Comparison of ENCODE assay signal across 1 fruit fly cellular context in the genomic region with DNA sequence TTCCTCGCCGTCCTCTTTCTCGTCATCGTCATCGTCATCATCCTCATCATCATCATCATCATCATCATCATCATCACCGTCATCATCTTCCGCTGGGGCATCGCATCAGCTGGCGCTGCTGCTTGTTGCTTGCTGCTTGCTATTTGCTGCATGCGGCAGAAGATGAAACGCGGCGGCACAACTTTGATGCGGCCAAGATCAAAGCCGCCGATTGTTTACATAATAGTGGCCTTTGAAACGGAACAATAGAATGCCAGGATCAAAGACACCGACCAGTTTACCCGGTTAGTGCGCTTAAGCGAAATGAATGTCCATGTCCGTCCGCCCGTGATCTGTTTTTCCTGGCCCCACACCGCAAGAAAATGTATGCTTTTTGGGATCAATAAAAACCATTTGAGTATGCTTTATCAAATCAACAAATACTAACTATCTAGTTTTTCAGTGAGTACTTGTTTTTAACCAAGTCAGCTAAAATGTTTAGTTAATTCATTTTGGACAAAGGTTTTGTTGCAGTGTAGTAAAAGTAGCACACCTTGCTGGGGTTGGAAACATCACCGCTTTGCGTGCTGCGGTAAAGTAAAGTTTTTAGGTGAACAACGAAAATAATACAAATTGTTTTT.
TF ChIP-seq lines count a peak whose summit lies in the region.

No protein-coding gene starts in this region.

TF ChIP-seq in whole organism, embryonic, 481 proteins besides CTCF, POLR2A, EP300 and RAD21 (continued from another document and continues in another):
- TF ChIP-seq Dad (GFP tag; optimal IDR thresholded peaks at IDR 0.05; lab: Kevin White, UChicago) (peak; percentile 13), twi (tag; optimal IDR thresholded peaks at IDR 0.05; lab: Kevin White, UChicago) (peak; percentile 55), ase (GFP tag; IDR thresholded peaks at IDR 0.05; lab: Robert Waterston, UW) (peak; percentile 33; the same call in 1 of the 3 replicates), NC2α (GFP tag; optimal IDR thresholded peaks at IDR 0.05; lab: Kevin White, UChicago) (peak; percentile 3), CG3838 (GFP tag; optimal IDR thresholded peaks at IDR 0.05; lab: Kevin White, UChicago) (no peak), zfh2 (GFP tag; optimal IDR thresholded peaks at IDR 0.05; lab: Kevin White, UChicago) (no peak), Vsx1 (GFP tag; optimal IDR thresholded peaks at IDR 0.05; lab: Kevin White, UChicago) (no peak), CG31224 (GFP tag; IDR thresholded peaks at IDR 0.05; lab: Robert Waterston, UW) (no peak), ac (GFP tag; optimal IDR thresholded peaks at IDR 0.05; lab: Kevin White, UChicago) (peak; percentile 69), Taf1 (GFP tag; IDR thresholded peaks at IDR 0.05; lab: Robert Waterston, UW) (no peak), repo (GFP tag; optimal IDR thresholded peaks at IDR 0.05; lab: Kevin White, UChicago) (no peak), lilli (GFP tag; optimal IDR thresholded peaks at IDR 0.05; lab: Kevin White, UChicago) (peak; percentile 36), CG2129 (GFP tag; IDR thresholded peaks at IDR 0.05; lab: Robert Waterston, UW; ENCODE audit: partially characterized antibody) (no peak), CG10462 (GFP tag; optimal IDR thresholded peaks at IDR 0.05; lab: Kevin White, UChicago) (peak; percentile 47), Doc2 (GFP tag; IDR thresholded peaks at IDR 0.05; lab: Robert Waterston, UW) (no peak), BEAF-32 (GFP tag; optimal IDR thresholded peaks at IDR 0.05; lab: Kevin White, UChicago) (no peak), tin (GFP tag; optimal IDR thresholded peaks at IDR 0.05; lab: Kevin White, UChicago) (peak; percentile 58), so (GFP tag; IDR thresholded peaks at IDR 0.05; lab: Robert Waterston, UW) (no peak), Xrp1 (GFP tag; IDR thresholded peaks at IDR 0.05; lab: Robert Waterston, UW) (peak; percentile 85), Hr51 (GFP tag; optimal IDR thresholded peaks at IDR 0.05; lab: Kevin White, UChicago) (peak in 1 of 2 experiments; percentile 13), emc (GFP tag; optimal IDR thresholded peaks at IDR 0.05; lab: Kevin White, UChicago) (no peak), MESR4 (GFP tag; optimal IDR thresholded peaks at IDR 0.05; lab: Kevin White, UChicago) (no peak), mld (GFP tag; IDR thresholded peaks at IDR 0.05; lab: Robert Waterston, UW; ENCODE audit: partially characterized antibody) (no peak), CG6689 (GFP tag; IDR thresholded peaks at IDR 0.05; lab: Robert Waterston, UW) (peak; percentile 53; the same call in 1 of the 2 replicates), CG16863 (GFP tag; optimal IDR thresholded peaks at IDR 0.05; lab: Kevin White, UChicago) (peak; percentile 41), CG12769 (tag; optimal IDR thresholded peaks at IDR 0.05; lab: Kevin White, UChicago) (peak; percentile 17), HmgZ (tag; optimal IDR thresholded peaks at IDR 0.05; lab: Kevin White, UChicago) (no peak), CG34224 (GFP tag; IDR thresholded peaks at IDR 0.05; lab: Robert Waterston, UW; ENCODE audit: partially characterized antibody) (no peak), ERR (GFP tag; optimal IDR thresholded peaks at IDR 0.05; lab: Kevin White, UChicago) (no peak), hb (GFP tag; IDR thresholded peaks at IDR 0.05; lab: Robert Waterston, UW; ENCODE audit: partially characterized antibody) (no peak), zen2 (GFP tag; IDR thresholded peaks at IDR 0.05; lab: Robert Waterston, UW; ENCODE audit: partially characterized antibody) (no peak), CG31441 (GFP tag; IDR thresholded peaks at IDR 0.05; lab: Robert Waterston, UW) (peak; percentile 68), Scr (GFP tag; IDR thresholded peaks at IDR 0.05; lab: Robert Waterston, UW; ENCODE audit: partially characterized antibody) (no peak), ham (GFP tag; IDR thresholded peaks at IDR 0.05; lab: Robert Waterston, UW) (no peak), CG13424 (tag; optimal IDR thresholded peaks at IDR 0.05; lab: Kevin White, UChicago) (peak; percentile 46), CG12391 (tag; optimal IDR thresholded peaks at IDR 0.05; lab: Kevin White, UChicago) (peak; percentile 69), luna (GFP tag; optimal IDR thresholded peaks at IDR 0.05; lab: Kevin White, UChicago) (no peak), CG2875 (GFP tag; optimal IDR thresholded peaks at IDR 0.05; lab: Kevin White, UChicago) (no peak), ara (GFP tag; IDR thresholded peaks at IDR 0.05; lab: Robert Waterston, UW) (peak; percentile 78), unpg (GFP tag; optimal IDR thresholded peaks at IDR 0.05; lab: Kevin White, UChicago) (peak; percentile 65), CG2202 (tag; optimal IDR thresholded peaks at IDR 0.05; lab: Kevin White, UChicago) (peak; percentile 66), trem (tag; optimal IDR thresholded peaks at IDR 0.05; lab: Kevin White, UChicago) (peak; percentile 60), Eip74EF (GFP tag; optimal IDR thresholded peaks at IDR 0.05; lab: Kevin White, UChicago) (no peak), CG10431 (GFP tag; optimal IDR thresholded peaks at IDR 0.05; lab: Kevin White, UChicago) (no peak), lola (GFP tag; optimal IDR thresholded peaks at IDR 0.05; lab: Kevin White, UChicago) (peak in 1 of 3 experiments; percentile 80), D19B (GFP tag; optimal IDR thresholded peaks at IDR 0.05; lab: Kevin White, UChicago) (no peak), btn (GFP tag; optimal IDR thresholded peaks at IDR 0.05; lab: Kevin White, UChicago) (peak; percentile 37), Bdp1 (GFP tag; optimal IDR thresholded peaks at IDR 0.05; lab: Kevin White, UChicago) (peak; percentile 30), eve (GFP tag; optimal IDR thresholded peaks at IDR 0.05; lab: Kevin White, UChicago) (peak in 1 of 2 experiments; percentile 21), Sox102F (GFP tag; optimal IDR thresholded peaks at IDR 0.05; lab: Kevin White, UChicago) (peak; percentile 59), gcm2 (GFP tag; optimal IDR thresholded peaks at IDR 0.05; lab: Kevin White, UChicago) (no peak), br (optimal IDR thresholded peaks at IDR 0.05; lab: Kevin White, UChicago) (no peak), wek (GFP tag; optimal IDR thresholded peaks at IDR 0.05; lab: Kevin White, UChicago) (no peak), CkIIα-i1 (GFP tag; IDR thresholded peaks at IDR 0.05; lab: Robert Waterston, UW) (no peak), unc-4 (GFP tag; IDR thresholded peaks at IDR 0.05; lab: Robert Waterston, UW; ENCODE audit: partially characterized antibody) (no peak), CG5245 (GFP tag; optimal IDR thresholded peaks at IDR 0.05; lab: Kevin White, UChicago) (peak; percentile 28), pnt (GFP tag; optimal IDR thresholded peaks at IDR 0.05; lab: Kevin White, UChicago) (peak; percentile 67), CG6175 (GFP tag; IDR thresholded peaks at IDR 0.05; lab: Robert Waterston, UW) (no peak), CG8359 (GFP tag; optimal IDR thresholded peaks at IDR 0.05; lab: Kevin White, UChicago; ENCODE audit: borderline replicate concordance) (peak; percentile 37), CG11695 (GFP tag; IDR thresholded peaks at IDR 0.05; lab: Robert Waterston, UW) (no peak), NFAT (GFP tag; IDR thresholded peaks at IDR 0.05; lab: Robert Waterston, UW) (no peak), odd (GFP tag; optimal IDR thresholded peaks at IDR 0.05; lab: Kevin White, UChicago) (no peak), CG13775 (GFP tag; optimal IDR thresholded peaks at IDR 0.05; lab: Kevin White, UChicago) (peak; percentile 51), zf30C (GFP tag; optimal IDR thresholded peaks at IDR 0.05; lab: Kevin White, UChicago) (peak; percentile 80), sd (tag; optimal IDR thresholded peaks at IDR 0.05; lab: Kevin White, UChicago) (no peak), CG16779 (GFP tag; IDR thresholded peaks at IDR 0.05; lab: Robert Waterston, UW) (no peak), CG15696 (tag; optimal IDR thresholded peaks at IDR 0.05; lab: Kevin White, UChicago) (peak; percentile 90), CG10979 (tag; optimal IDR thresholded peaks at IDR 0.05; lab: Kevin White, UChicago) (peak; percentile 84), ap (GFP tag; IDR thresholded peaks at IDR 0.05; lab: Robert Waterston, UW) (no peak), dmrt99B (tag; optimal IDR thresholded peaks at IDR 0.05; lab: Kevin White, UChicago) (peak; percentile 59), Opbp (GFP tag; IDR thresholded peaks at IDR 0.05; lab: Robert Waterston, UW; ENCODE audit: partially characterized antibody) (no peak), CrebB (tag; optimal IDR thresholded peaks at IDR 0.05; lab: Kevin White, UChicago) (no peak), CG10209 (GFP tag; optimal IDR thresholded peaks at IDR 0.05; lab: Kevin White, UChicago) (peak; percentile 42), BtbVII (GFP tag; optimal IDR thresholded peaks at IDR 0.05; lab: Kevin White, UChicago) (no peak), Fer3 (tag; optimal IDR thresholded peaks at IDR 0.05; lab: Kevin White, UChicago) (no peak), dm (GFP tag; optimal IDR thresholded peaks at IDR 0.05; lab: Kevin White, UChicago) (no peak), sna (GFP tag; IDR thresholded peaks at IDR 0.05; lab: Robert Waterston, UW; ENCODE audit: partially characterized antibody) (no peak), Camta (GFP tag; optimal IDR thresholded peaks at IDR 0.05; lab: Kevin White, UChicago) (peak; percentile 46), Ets65A (GFP tag; lab: Kevin White, UChicago) (peak; percentile 94), stc (GFP tag; IDR thresholded peaks at IDR 0.05; lab: Robert Waterston, UW) (no peak), oc (tag; optimal IDR thresholded peaks at IDR 0.05; lab: Kevin White, UChicago) (no peak), CG16813 (GFP tag; IDR thresholded peaks at IDR 0.05; lab: Robert Waterston, UW; ENCODE audit: partially characterized antibody) (no peak), wor (GFP tag; IDR thresholded peaks at IDR 0.05; lab: Robert Waterston, UW) (no peak), Hr3 (GFP tag; optimal IDR thresholded peaks at IDR 0.05; lab: Kevin White, UChicago) (peak; percentile 21), Adf1 (GFP tag; IDR thresholded peaks at IDR 0.05; lab: Robert Waterston, UW) (no peak), mam (GFP tag; optimal IDR thresholded peaks at IDR 0.05; lab: Kevin White, UChicago) (peak; percentile 1), CG5180 (GFP tag; optimal IDR thresholded peaks at IDR 0.05; lab: Kevin White, UChicago) (no peak), CG14710 (tag; optimal IDR thresholded peaks at IDR 0.05; lab: Kevin White, UChicago) (peak; percentile 82), Abd-B (GFP tag; optimal IDR thresholded peaks at IDR 0.05; lab: Kevin White, UChicago) (peak; percentile 27), CG15073 (GFP tag; optimal IDR thresholded peaks at IDR 0.05; lab: Kevin White, UChicago) (peak; percentile 41), croc (GFP tag; conservative IDR thresholded peaks at IDR 0.05; lab: Robert Waterston, UW) (no peak; the same call in 1 of the 3 replicates), CG34376 (GFP tag; optimal IDR thresholded peaks at IDR 0.05; lab: Kevin White, UChicago) (no peak), Dp (GFP tag; optimal IDR thresholded peaks at IDR 0.05; lab: Kevin White, UChicago) (no peak), CG42726 (GFP tag; IDR thresholded peaks at IDR 0.05; lab: Robert Waterston, UW; ENCODE audit: partially characterized antibody) (no peak), eyg (GFP tag; optimal IDR thresholded peaks at IDR 0.05; lab: Kevin White, UChicago) (no peak), trh (GFP tag; optimal IDR thresholded peaks at IDR 0.05; lab: Kevin White, UChicago) (no peak), Lpt (GFP tag; optimal IDR thresholded peaks at IDR 0.05; lab: Kevin White, UChicago) (no peak), da (GFP tag; optimal IDR thresholded peaks at IDR 0.05; lab: Kevin White, UChicago) (peak; percentile 4), Deaf1 (tag; optimal IDR thresholded peaks at IDR 0.05; lab: Kevin White, UChicago) (no peak), HLH54F (GFP tag; optimal IDR thresholded peaks at IDR 0.05; lab: Kevin White, UChicago) (peak; percentile 14), lmd (GFP tag; IDR thresholded peaks at IDR 0.05; lab: Robert Waterston, UW) (no peak), CG17328 (GFP tag; IDR thresholded peaks at IDR 0.05; lab: Robert Waterston, UW) (peak; percentile 63), CG7357 (GFP tag; IDR thresholded peaks at IDR 0.05; lab: Robert Waterston, UW) (no peak), Atf-2 (GFP tag; optimal IDR thresholded peaks at IDR 0.05; lab: Kevin White, UChicago) (peak; percentile 60), Sin3A (optimal IDR thresholded peaks at IDR 0.05; lab: Kevin White, UChicago) (no peak), crol (GFP tag; IDR thresholded peaks at IDR 0.05; lab: Robert Waterston, UW) (no peak), esg (GFP tag; conservative IDR thresholded peaks at IDR 0.05; lab: Robert Waterston, UW) (peak; percentile 29; the same call in 1 of the 2 replicates), Spps (tag; optimal IDR thresholded peaks at IDR 0.05; lab: Kevin White, UChicago) (peak; percentile 64), CG12219 (GFP tag; optimal IDR thresholded peaks at IDR 0.05; lab: Kevin White, UChicago) (peak; percentile 39), bowl (GFP tag; IDR thresholded peaks at IDR 0.05; lab: Robert Waterston, UW) (no peak), CG7372 (GFP tag; IDR thresholded peaks at IDR 0.05; lab: Robert Waterston, UW) (no peak), insv (GFP tag; optimal IDR thresholded peaks at IDR 0.05; lab: Kevin White, UChicago) (no peak), Nf-YA (GFP tag; IDR thresholded peaks at IDR 0.05; lab: Robert Waterston, UW) (no peak), lab (GFP tag; optimal IDR thresholded peaks at IDR 0.05; lab: Kevin White, UChicago) (no peak), HLH3B (GFP tag; IDR thresholded peaks at IDR 0.05; lab: Robert Waterston, UW) (no peak), vfl (GFP tag; optimal IDR thresholded peaks at IDR 0.05; lab: Kevin White, UChicago) (no peak), Hr39 (optimal IDR thresholded peaks at IDR 0.05; lab: Kevin White, UChicago) (no peak), klu (GFP tag; IDR thresholded peaks at IDR 0.05; lab: Robert Waterston, UW) (no peak), E2f1 (GFP tag; IDR thresholded peaks at IDR 0.05; lab: Robert Waterston, UW) (peak; percentile 42; the same call in 1 of the 2 replicates), onecut (GFP tag; IDR thresholded peaks at IDR 0.05; lab: Robert Waterston, UW) (peak; percentile 27; the same call in 1 of the 2 replicates), D19A (tag; optimal IDR thresholded peaks at IDR 0.05; lab: Kevin White, UChicago) (peak; percentile 65), vnd (GFP tag; IDR thresholded peaks at IDR 0.05; lab: Robert Waterston, UW; ENCODE audit: partially characterized antibody) (no peak), bab2 (GFP tag; optimal IDR thresholded peaks at IDR 0.05; lab: Kevin White, UChicago) (peak; percentile 26), gsb-n (tag; optimal IDR thresholded peaks at IDR 0.05; lab: Kevin White, UChicago) (peak; percentile 72), mirr (GFP tag; optimal IDR thresholded peaks at IDR 0.05; lab: Kevin White, UChicago) (no peak), CG18619 (GFP tag; optimal IDR thresholded peaks at IDR 0.05; lab: Kevin White, UChicago) (peak; percentile 12)
